Worm (Caenorhabditis elegans): ENCODE data around the gene abcx-1.

Gene abcx-1

ce11 chrII:6531940-6532339, at the start of gene abcx-1:
Gene abcx-1 (plus strand): TSS chrII:6532163.
- TF ChIP-seq C34F6.9 (tag; optimal IDR thresholded peaks at IDR 0.05): no peak
- TF ChIP-seq ceh-82 (tag; optimal IDR thresholded peaks at IDR 0.05): no peak
- TF ChIP-seq unc-62 (GFP tag; optimal IDR thresholded peaks at IDR 0.05): no peak
- TF ChIP-seq unc-39 (tag; optimal IDR thresholded peaks at IDR 0.05): no peak
- no peak for TF ChIP-seq aly-2 (tag; optimal IDR thresholded peaks at IDR 0.05)
- no peak for TF ChIP-seq ceh-16 (tag; optimal IDR thresholded peaks at IDR 0.05)
- no peak for TF ChIP-seq fos-1 (tag; optimal IDR thresholded peaks at IDR 0.05)
- no peak for TF ChIP-seq elt-1 (tag; optimal IDR thresholded peaks at IDR 0.05)
- no peak for TF ChIP-seq lin-11 (tag; optimal IDR thresholded peaks at IDR 0.05)
- TF ChIP-seq R02D3.7 (tag; optimal IDR thresholded peaks at IDR 0.05): no peak
- no peak for TF ChIP-seq dmd-4 (tag; optimal IDR thresholded peaks at IDR 0.05)
- TF ChIP-seq ztf-11 (tag; optimal IDR thresholded peaks at IDR 0.05): no peak
- TF ChIP-seq peb-1 (tag; optimal IDR thresholded peaks at IDR 0.05): no peak
- TF ChIP-seq ztf-1 (GFP tag; conservative IDR thresholded peaks at IDR 0.05): no peak
- TF ChIP-seq nhr-23 (tag; optimal IDR thresholded peaks at IDR 0.05): no peak
- TF ChIP-seq Y55F3AM.14 (GFP tag; optimal IDR thresholded peaks at IDR 0.05): no peak

- TF ChIP-seq nhr-237 (tag; optimal IDR thresholded peaks at IDR 0.05) (no peak), nhr-77 (tag; optimal IDR thresholded peaks at IDR 0.05) (no peak), nhr-25 (tag; optimal IDR thresholded peaks at IDR 0.05) (no peak), zag-1 (tag; optimal IDR thresholded peaks at IDR 0.05) (no peak), nhr-23 (tag; optimal IDR thresholded peaks at IDR 0.05) (no peak), lsy-2 (tag; optimal IDR thresholded peaks at IDR 0.05) (no peak), blmp-1 (tag; optimal IDR thresholded peaks at IDR 0.05; ENCODE audit: insufficient read depth) (no peak), sma-9 (GFP tag; optimal IDR thresholded peaks at IDR 0.05) (no peak), sma-9 (tag; optimal IDR thresholded peaks at IDR 0.05) (no peak), lin-13 (GFP tag; optimal IDR thresholded peaks at IDR 0.05) (no peak), fos-1 (tag; optimal IDR thresholded peaks at IDR 0.05) (no peak), peb-1 (tag; optimal IDR thresholded peaks at IDR 0.05) (no peak), unc-39 (tag; optimal IDR thresholded peaks at IDR 0.05) (no peak), nhr-11 (tag; optimal IDR thresholded peaks at IDR 0.05) (no peak), mdl-1 (tag; optimal IDR thresholded peaks at IDR 0.05) (no peak), F13H6.1 (tag; optimal IDR thresholded peaks at IDR 0.05) (no peak), lin-11 (tag; optimal IDR thresholded peaks at IDR 0.05) (no peak), snpc-4 (tag; optimal IDR thresholded peaks at IDR 0.05) (no peak)
Measured at ce11 chrII:6482762-6483161, 49.2 kb upstream of the abcx-1 start.

- TF ChIP-seq nhr-11 (tag; optimal IDR thresholded peaks at IDR 0.05) (no peak), zag-1 (tag; optimal IDR thresholded peaks at IDR 0.05) (no peak), nhr-237 (tag; optimal IDR thresholded peaks at IDR 0.05) (no peak), sma-3 (GFP tag; optimal IDR thresholded peaks at IDR 0.05) (no peak), nhr-6 (tag; optimal IDR thresholded peaks at IDR 0.05) (no peak), F13H6.1 (tag; optimal IDR thresholded peaks at IDR 0.05) (no peak), R02D3.7 (tag; optimal IDR thresholded peaks at IDR 0.05) (no peak), fos-1 (tag; optimal IDR thresholded peaks at IDR 0.05) (no peak), nhr-12 (tag; optimal IDR thresholded peaks at IDR 0.05) (no peak), ceh-16 (tag; optimal IDR thresholded peaks at IDR 0.05) (no peak), nhr-10 (tag; optimal IDR thresholded peaks at IDR 0.05) (no peak)
Measured at ce11 chrII:6484876-6485526, 47.0 kb upstream of the abcx-1 start, which contains the start of the genes lido-16 and plpp-1.2. Gene lido-16 (minus strand): TSS chrII:6484976. Gene plpp-1.2 (plus strand): TSS chrII:6485476.

- TF ChIP-seq nhr-25 (tag; optimal IDR thresholded peaks at IDR 0.05): no peak
- peak; percentile 66 for TF ChIP-seq fos-1 (tag; optimal IDR thresholded peaks at IDR 0.05)
- TF ChIP-seq crh-2 (tag; optimal IDR thresholded peaks at IDR 0.05): peak; percentile 36
- TF ChIP-seq nhr-129 (tag; optimal IDR thresholded peaks at IDR 0.05): peak; percentile 12
- no peak for TF ChIP-seq sem-4 (tag; optimal IDR thresholded peaks at IDR 0.05)
- TF ChIP-seq sma-9 (GFP tag; optimal IDR thresholded peaks at IDR 0.05): peak; percentile 47
- no peak for TF ChIP-seq sma-9 (tag; optimal IDR thresholded peaks at IDR 0.05)
- peak; percentile 47 for TF ChIP-seq F13H6.1 (tag; optimal IDR thresholded peaks at IDR 0.05)
- TF ChIP-seq mab-5 (tag; optimal IDR thresholded peaks at IDR 0.05): peak; percentile 67
- peak in 1 of 2 experiments; percentile 51 for TF ChIP-seq lsy-2 (tag; optimal IDR thresholded peaks at IDR 0.05)
Measured at ce11 chrII:6486344-6486743, 45.6 kb upstream of the abcx-1 start.

Measured in whole organism, L2 larva.